Worm (Caenorhabditis elegans): Measurements from ENCODE around the gene clec-185.
A peak's percentile ranks its signal among the peaks of the same experiment; 100 is the strongest.
"Not testable (repeated sequence)": the region's sequence is repeated elsewhere in the genome, so short reads cannot be mapped to it uniquely, and the experiment has no call there.

Gene clec-185

DNA sequence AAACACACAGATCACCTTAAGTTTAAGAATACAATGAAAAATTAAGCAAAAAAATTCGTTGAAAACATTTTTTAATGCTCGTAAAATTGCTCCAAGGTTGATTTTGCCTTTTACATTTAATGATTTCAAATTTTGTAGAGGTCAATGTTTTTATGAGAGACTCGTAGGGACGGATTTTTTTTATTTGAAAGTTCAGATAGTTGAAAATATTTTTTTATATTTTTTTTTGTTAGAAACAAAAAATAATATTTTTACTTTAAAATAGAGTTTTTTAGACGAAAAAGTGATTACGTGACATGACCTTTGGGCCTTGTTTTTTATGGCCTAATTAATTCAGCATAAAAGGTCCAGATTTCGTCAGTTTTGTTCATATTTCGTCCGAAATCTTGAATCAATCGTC lies 16.3 kb downstream of the clec-185 start, which contains the start of gene smz-1:
Gene smz-1 (plus strand): TSS at position 301 of the 400 bp plus-strand sequence.
- no peak for TF ChIP-seq ceh-16 (tag; optimal IDR thresholded peaks at IDR 0.05)
- no peak for TF ChIP-seq ztf-4 (tag; optimal IDR thresholded peaks at IDR 0.05)
- TF ChIP-seq tbx-2 (tag; optimal IDR thresholded peaks at IDR 0.05): no peak
- no peak for TF ChIP-seq nfya-1 (tag; optimal IDR thresholded peaks at IDR 0.05; ENCODE audit: insufficient read depth)
- TF ChIP-seq jun-1 (tag; optimal IDR thresholded peaks at IDR 0.05): no peak
- no peak for TF ChIP-seq egl-5 (tag; optimal IDR thresholded peaks at IDR 0.05)
- TF ChIP-seq lin-39 (tag; optimal IDR thresholded peaks at IDR 0.05): no peak
- TF ChIP-seq nhr-12 (tag; optimal IDR thresholded peaks at IDR 0.05): no peak
- TF ChIP-seq nhr-23 (tag; optimal IDR thresholded peaks at IDR 0.05): no peak
- no peak for TF ChIP-seq nhr-237 (tag; optimal IDR thresholded peaks at IDR 0.05)
- no peak for TF ChIP-seq unc-62 (GFP tag; optimal IDR thresholded peaks at IDR 0.05)
- TF ChIP-seq unc-39 (tag; optimal IDR thresholded peaks at IDR 0.05): no peak
- TF ChIP-seq daf-12 (tag; optimal IDR thresholded peaks at IDR 0.05): no peak

DNA sequence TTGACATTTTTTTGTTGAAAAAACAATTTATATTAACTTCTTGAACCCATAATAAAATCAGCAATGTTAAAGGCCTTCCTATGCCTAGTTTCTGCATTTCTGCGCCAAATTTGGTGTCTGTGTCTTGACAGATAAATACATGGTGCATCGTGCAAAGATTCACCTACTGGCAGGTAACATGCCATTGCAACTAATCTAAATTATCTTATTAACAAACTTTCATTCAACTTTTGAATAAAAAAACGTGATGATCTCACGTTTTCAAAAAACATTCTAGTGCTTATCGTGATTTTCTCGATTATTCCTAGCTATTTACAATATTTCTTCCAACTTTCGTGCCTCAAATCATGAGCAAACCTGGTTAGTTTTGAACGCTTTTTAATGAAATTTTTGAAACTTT lies 18.2 kb downstream of the clec-185 start, which contains the start of gene C25G4.7:
Gene C25G4.7 (plus strand): TSS at position 301 of the 400 bp plus-strand sequence.
- TF ChIP-seq lin-39 (tag; optimal IDR thresholded peaks at IDR 0.05) (no peak), elt-3 (tag; optimal IDR thresholded peaks at IDR 0.05) (no peak), nhr-23 (tag; optimal IDR thresholded peaks at IDR 0.05) (no peak), elt-1 (tag; optimal IDR thresholded peaks at IDR 0.05) (no peak)

DNA sequence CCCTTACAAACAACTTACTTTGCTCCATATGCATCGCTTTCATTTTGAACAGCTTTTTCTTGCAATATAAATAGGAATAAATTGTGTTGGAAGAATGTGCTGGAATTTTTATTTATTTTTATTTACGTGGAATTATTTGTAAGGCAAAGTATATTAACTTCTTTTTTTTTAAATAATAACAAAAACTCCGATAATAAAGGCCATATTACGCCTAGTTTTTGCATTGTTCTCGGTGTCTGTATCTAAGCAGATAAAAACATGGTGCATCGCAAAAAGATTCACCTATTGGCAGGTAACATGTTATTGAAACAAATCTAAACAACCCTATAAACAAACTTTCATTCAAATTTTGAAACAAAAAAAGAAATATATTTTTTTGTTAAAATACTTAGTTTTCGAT lies 24.9 kb downstream of the clec-185 start, which contains the start of gene C25G4.8:
Gene C25G4.8 (minus strand): TSS at position 101 of the 400 bp plus-strand sequence.
- TF ChIP-seq ztf-11 (tag; optimal IDR thresholded peaks at IDR 0.05) (no peak), sea-2 (GFP tag; optimal IDR thresholded peaks at IDR 0.05) (no peak), lin-15B (tag; optimal IDR thresholded peaks at IDR 0.05) (no peak), R02D3.7 (tag; optimal IDR thresholded peaks at IDR 0.05) (no peak), nhr-11 (tag; optimal IDR thresholded peaks at IDR 0.05) (no peak), egl-27 (tag; optimal IDR thresholded peaks at IDR 0.05) (no peak), fkh-2 (tag; optimal IDR thresholded peaks at IDR 0.05) (no peak), snpc-4 (tag; optimal IDR thresholded peaks at IDR 0.05) (no peak), ceh-9 (tag; optimal IDR thresholded peaks at IDR 0.05) (no peak), nhr-25 (tag; optimal IDR thresholded peaks at IDR 0.05) (no peak)

DNA sequence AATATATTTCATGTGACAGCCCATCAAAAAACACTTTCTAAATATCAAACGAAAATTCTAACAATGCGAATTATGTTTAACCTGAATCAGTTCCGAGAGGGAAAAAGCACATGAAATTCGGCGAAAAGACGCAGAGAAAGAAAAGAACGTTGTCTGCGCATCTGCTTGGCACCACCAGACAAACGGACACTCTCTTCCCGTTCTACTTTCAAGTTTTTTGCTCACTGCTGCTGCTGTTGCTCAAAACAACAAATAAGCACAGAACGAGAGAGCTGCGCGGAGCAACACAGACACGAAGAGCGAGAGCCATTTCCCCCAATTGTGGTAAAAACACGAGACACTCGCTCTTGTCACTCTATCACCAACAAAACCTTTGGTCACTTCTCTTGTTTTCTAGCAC lies 26.4 kb downstream of the clec-185 start:
- TF ChIP-seq lin-39 (tag; optimal IDR thresholded peaks at IDR 0.05) (peak; percentile 33), ceh-9 (tag; optimal IDR thresholded peaks at IDR 0.05) (no peak), ceh-82 (tag; optimal IDR thresholded peaks at IDR 0.05) (no peak), fkh-2 (tag; optimal IDR thresholded peaks at IDR 0.05) (no peak), ztf-11 (tag; optimal IDR thresholded peaks at IDR 0.05) (no peak), fkh-10 (GFP tag; optimal IDR thresholded peaks at IDR 0.05) (peak; percentile 67)

DNA sequence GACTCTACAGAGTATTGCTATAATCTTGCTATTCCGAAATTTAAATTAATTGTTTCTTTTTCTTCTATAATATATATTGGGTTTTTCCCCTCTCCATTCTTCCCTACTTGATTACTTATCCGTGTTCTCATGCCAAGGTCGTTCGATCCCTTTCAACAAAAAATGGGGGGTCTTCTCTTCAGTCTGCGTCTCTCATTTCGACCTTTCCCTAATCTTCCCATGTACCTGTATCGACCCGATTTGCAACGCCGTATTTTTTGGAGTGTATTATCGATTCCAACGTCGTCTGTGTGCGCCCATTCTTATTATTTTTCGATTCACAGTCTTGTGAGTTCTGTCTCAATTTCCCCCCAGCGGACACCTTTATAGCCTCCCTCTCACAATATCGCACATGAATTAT lies 29.3 kb downstream of the clec-185 start:
- TF ChIP-seq nhr-25 (tag; optimal IDR thresholded peaks at IDR 0.05) (peak; percentile 53), nhr-23 (tag; optimal IDR thresholded peaks at IDR 0.05) (peak; percentile 24), ceh-28 (tag; optimal IDR thresholded peaks at IDR 0.05) (peak; percentile 57), daf-12 (tag; optimal IDR thresholded peaks at IDR 0.05) (no peak)

DNA sequence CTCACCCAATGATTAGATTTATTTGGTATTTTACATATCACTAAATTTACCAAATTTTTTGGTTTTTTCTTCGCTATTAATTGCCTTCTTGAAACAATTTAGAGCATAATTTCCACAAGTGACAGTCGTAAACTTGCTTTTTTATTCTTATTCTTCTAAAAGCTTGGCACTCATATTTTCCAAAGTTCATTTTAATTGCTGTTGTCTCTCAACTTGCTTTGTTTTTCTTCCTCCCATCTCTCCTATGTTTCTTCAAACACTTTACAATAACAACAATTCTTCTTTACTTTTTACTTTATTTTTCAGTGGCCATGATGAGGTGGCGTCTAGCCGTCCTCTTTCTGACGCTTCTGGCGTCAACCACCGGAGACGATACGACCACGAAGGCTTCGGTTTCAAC lies 29.9 kb downstream of the clec-185 start, which contains the start of gene igdb-2:
Gene igdb-2 (plus strand): TSS at position 301 of the 400 bp plus-strand sequence.
- TF ChIP-seq skn-1 (tag; optimal IDR thresholded peaks at IDR 0.05) (no peak), R02D3.7 (tag; optimal IDR thresholded peaks at IDR 0.05) (no peak), fos-1 (tag; optimal IDR thresholded peaks at IDR 0.05) (no peak), ceh-9 (tag; optimal IDR thresholded peaks at IDR 0.05) (no peak), fkh-2 (tag; optimal IDR thresholded peaks at IDR 0.05) (no peak)

DNA sequence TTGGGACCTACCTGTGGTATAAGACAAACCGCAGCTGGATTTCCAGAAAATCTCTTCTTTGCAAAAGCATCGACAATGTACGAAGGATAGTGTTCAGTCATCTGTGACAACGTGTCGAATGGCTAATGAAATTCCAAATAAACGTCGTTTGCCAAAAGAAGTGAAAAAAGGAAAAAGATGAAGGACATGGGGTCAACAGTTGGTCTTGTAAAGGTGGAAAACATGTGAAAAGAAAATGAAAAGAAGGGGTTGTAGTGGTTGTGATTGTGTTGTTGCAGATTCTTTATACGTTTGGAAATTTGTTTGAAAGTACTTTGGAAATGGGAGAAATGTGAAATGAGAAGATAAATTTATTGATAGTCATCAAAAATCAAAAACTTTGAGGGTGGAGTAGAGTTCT lies 38.5 kb downstream of the clec-185 start, which contains the start of gene T04A11.1:
Gene T04A11.1 (minus strand): TSS at position 101 of the 400 bp plus-strand sequence.
- TF ChIP-seq jun-1 (tag; optimal IDR thresholded peaks at IDR 0.05); nhr-12 (tag; optimal IDR thresholded peaks at IDR 0.05); sea-2 (GFP tag; optimal IDR thresholded peaks at IDR 0.05): not testable (repeated sequence)

Data from whole organism, L3 larva.